Worm (Caenorhabditis elegans): ENCODE data around the gene C27D9.2.

DNA sequence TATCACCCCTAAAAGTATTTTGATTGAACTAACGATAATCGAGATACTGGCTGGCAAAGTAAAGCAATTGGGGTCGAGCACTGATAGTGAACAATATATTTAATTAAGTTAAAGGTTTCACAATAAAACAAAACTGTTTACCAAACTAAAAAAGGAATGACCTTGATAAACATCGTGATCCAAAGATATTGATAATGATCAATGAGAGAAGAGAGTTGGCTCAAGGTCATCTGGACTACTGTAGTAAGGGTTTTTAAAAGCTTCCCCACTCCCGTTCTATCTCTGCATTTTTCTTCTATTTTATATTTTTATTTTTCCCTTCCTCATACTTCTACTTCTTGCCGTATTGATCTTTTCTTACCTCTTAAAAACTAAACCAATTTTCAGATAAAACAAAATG is 7.1 kb downstream of the C27D9.2 start, which contains the start of gene F41C3.2:
- no peak for TF ChIP-seq atf-7 (tag; optimal IDR thresholded peaks at IDR 0.05)
- TF ChIP-seq pha-4 (tag; optimal IDR thresholded peaks at IDR 0.05): no peak
- TF ChIP-seq repo-1 (tag; optimal IDR thresholded peaks at IDR 0.05): no peak
- TF ChIP-seq unc-62 (GFP tag; optimal IDR thresholded peaks at IDR 0.05): no peak
- TF ChIP-seq aptf-3 (GFP tag; IDR thresholded peaks at IDR 0.05): no peak
- no peak for TF ChIP-seq C06A6.2 (GFP tag; conservative IDR thresholded peaks at IDR 0.05)
- TF ChIP-seq D2030.7 (GFP tag; IDR thresholded peaks at IDR 0.05): no peak
- TF ChIP-seq fkh-3 (tag; optimal IDR thresholded peaks at IDR 0.05): no peak
- TF ChIP-seq him-1 (tag; optimal IDR thresholded peaks at IDR 0.05): no peak
- TF ChIP-seq hrde-1 (tag; optimal IDR thresholded peaks at IDR 0.05; ENCODE audit: borderline replicate concordance): no peak
- no peak for TF ChIP-seq ztf-26 (tag; optimal IDR thresholded peaks at IDR 0.05)
- TF ChIP-seq dpff-1 (tag; optimal IDR thresholded peaks at IDR 0.05): no peak
- TF ChIP-seq F57C9.4 (tag; optimal IDR thresholded peaks at IDR 0.05): no peak
